Fruit fly (Drosophila melanogaster): ENCODE data around the gene CG33630.

The CG33630 gene

dm6 chr3R:10087206-10087927 lies 24.9 kb downstream of the CG33630 start (continued):
- TF ChIP-seq Hey (tag; optimal IDR thresholded peaks at IDR 0.05): no peak
- TF ChIP-seq croc (GFP tag; conservative IDR thresholded peaks at IDR 0.05): peak; percentile 40; the same call in 1 of the 3 replicates
- TF ChIP-seq amos (GFP tag; IDR thresholded peaks at IDR 0.05; ENCODE audit: partially characterized antibody): no peak
- TF ChIP-seq CG2199 (GFP tag; IDR thresholded peaks at IDR 0.05): 0 out of 3 replicates have a peak, but pooled peaks have one; percentile 33
- TF ChIP-seq esg (GFP tag; conservative IDR thresholded peaks at IDR 0.05): no peak; the same call in 1 of the 2 replicates
- TF ChIP-seq corto (GFP tag; optimal IDR thresholded peaks at IDR 0.05): peak; percentile 69
- no peak for TF ChIP-seq pfk (GFP tag; optimal IDR thresholded peaks at IDR 0.05)
- TF ChIP-seq aop (GFP tag; IDR thresholded peaks at IDR 0.05): 0 out of 2 replicates have a peak, but pooled peaks have one; percentile 18
- TF ChIP-seq bsh (GFP tag; optimal IDR thresholded peaks at IDR 0.05): peak; percentile 59 to 78
- no peak for TF ChIP-seq h (optimal IDR thresholded peaks at IDR 0.05)
- TF ChIP-seq CG7987 (GFP tag; optimal IDR thresholded peaks at IDR 0.05): peak; percentile 19
- TF ChIP-seq klu (GFP tag; IDR thresholded peaks at IDR 0.05): peak; percentile 60
- TF ChIP-seq Taf1 (GFP tag; IDR thresholded peaks at IDR 0.05): peak; percentile 63; the same call in 1 of the 2 replicates
- TF ChIP-seq bowl (GFP tag; IDR thresholded peaks at IDR 0.05): no peak
- TF ChIP-seq Hsf (GFP tag; optimal IDR thresholded peaks at IDR 0.05): peak; percentile 75
- TF ChIP-seq CG32772 (GFP tag; IDR thresholded peaks at IDR 0.05): peak; percentile 61; the same call in 1 of the 2 replicates
- no peak for TF ChIP-seq Fer2 (tag; optimal IDR thresholded peaks at IDR 0.05)
- no peak for TF ChIP-seq ac (GFP tag; optimal IDR thresholded peaks at IDR 0.05)
- TF ChIP-seq dmrt11E (tag; optimal IDR thresholded peaks at IDR 0.05): peak; percentile 19
- TF ChIP-seq CG3847 (GFP tag; IDR thresholded peaks at IDR 0.05): peak; percentile 51
- TF ChIP-seq Sox100B (GFP tag; optimal IDR thresholded peaks at IDR 0.05): peak; percentile 20
- no peak for TF ChIP-seq CG11695 (GFP tag; IDR thresholded peaks at IDR 0.05)
- TF ChIP-seq CG7839 (tag; optimal IDR thresholded peaks at IDR 0.05): peak; percentile 69
- TF ChIP-seq CG3281 (GFP tag; optimal IDR thresholded peaks at IDR 0.05): peak; percentile 64
- TF ChIP-seq Ets97D (GFP tag; optimal IDR thresholded peaks at IDR 0.05): peak; percentile 19
- TF ChIP-seq ap (GFP tag; IDR thresholded peaks at IDR 0.05): peak; percentile 52; the same call in 1 of the 2 replicates
- TF ChIP-seq CG15514 (GFP tag; optimal IDR thresholded peaks at IDR 0.05): peak; percentile 65
- TF ChIP-seq mam (GFP tag; optimal IDR thresholded peaks at IDR 0.05): peak; percentile 78
- TF ChIP-seq Lpt (GFP tag; optimal IDR thresholded peaks at IDR 0.05): no peak
- peak; percentile 58 for TF ChIP-seq CG31441 (GFP tag; IDR thresholded peaks at IDR 0.05)
- peak; percentile 68 for TF ChIP-seq Sox102F (GFP tag; optimal IDR thresholded peaks at IDR 0.05)
- TF ChIP-seq CG6175 (GFP tag; IDR thresholded peaks at IDR 0.05): 0 out of 3 replicates have a peak, but pooled peaks have one; percentile 32
- peak; percentile 45 for TF ChIP-seq CG2712 (tag; optimal IDR thresholded peaks at IDR 0.05)
- TF ChIP-seq Fer3 (tag; optimal IDR thresholded peaks at IDR 0.05): peak; percentile 57
- TF ChIP-seq tna (GFP tag; IDR thresholded peaks at IDR 0.05; ENCODE audit: partially characterized antibody): no peak
- TF ChIP-seq CG6854 (GFP tag; optimal IDR thresholded peaks at IDR 0.05): peak; percentile 52
- TF ChIP-seq CG5180 (GFP tag; optimal IDR thresholded peaks at IDR 0.05): no peak
- TF ChIP-seq CG5953 (GFP tag; IDR thresholded peaks at IDR 0.05): peak; percentile 61; the same call in 1 of the 2 replicates
- peak; percentile 9 for TF ChIP-seq CG4617 (GFP tag; optimal IDR thresholded peaks at IDR 0.05; ENCODE audit: borderline replicate concordance)
- peak; percentile 68 for TF ChIP-seq az2 (GFP tag; optimal IDR thresholded peaks at IDR 0.05)
- TF ChIP-seq CG31365 (tag; optimal IDR thresholded peaks at IDR 0.05): no peak
- no peak for TF ChIP-seq CG12104 (GFP tag; optimal IDR thresholded peaks at IDR 0.05)
- peak; percentile 81 for TF ChIP-seq CG32532 (GFP tag; IDR thresholded peaks at IDR 0.05)
- TF ChIP-seq chm (GFP tag; IDR thresholded peaks at IDR 0.05): no peak
- TF ChIP-seq Opbp (GFP tag; IDR thresholded peaks at IDR 0.05; ENCODE audit: partially characterized antibody): no peak
- peak; percentile 96 for TF ChIP-seq cg (GFP tag; optimal IDR thresholded peaks at IDR 0.05)
- peak; percentile 56 for TF ChIP-seq CG16815 (GFP tag; optimal IDR thresholded peaks at IDR 0.05)
- no peak for TF ChIP-seq insv (GFP tag; optimal IDR thresholded peaks at IDR 0.05)
- peak; percentile 39 for TF ChIP-seq disco-r (GFP tag; optimal IDR thresholded peaks at IDR 0.05)

Measured in whole organism, embryonic.